Worm (Caenorhabditis elegans): Measurements from ENCODE around the gene F52H2.1.
A peak's percentile ranks its signal among the peaks of the same experiment; 100 is the strongest.

Gene F52H2.1

DNA sequence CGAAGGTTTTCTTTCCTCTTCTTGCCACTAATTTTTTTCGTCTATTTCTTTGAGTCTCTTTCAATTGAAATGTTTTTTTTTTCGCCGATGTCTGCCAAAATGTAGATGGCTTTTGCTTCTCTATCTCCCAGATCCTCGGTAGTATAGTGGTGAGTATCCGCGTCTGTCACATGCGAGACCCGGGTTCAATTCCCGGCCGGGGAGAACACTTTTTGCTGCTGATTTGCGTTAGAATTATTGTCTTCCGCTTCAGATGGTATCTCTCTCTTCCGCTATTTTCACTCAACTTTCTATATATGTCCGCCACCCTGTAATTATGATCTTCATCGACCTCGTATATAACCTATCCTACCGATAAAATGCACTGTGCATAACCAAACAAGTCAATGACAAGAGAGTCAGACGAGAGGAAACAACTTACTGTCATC is 19.5 kb upstream of the F52H2.1 start (continued):
- no peak for TF ChIP-seq hlh-26 (GFP tag; conservative IDR thresholded peaks at IDR 0.05)
- TF ChIP-seq chd-7 (tag; optimal IDR thresholded peaks at IDR 0.05): peak; percentile 85
- no peak for TF ChIP-seq ztf-6 (GFP tag; IDR thresholded peaks at IDR 0.05)
- TF ChIP-seq ztf-3 (GFP tag; optimal IDR thresholded peaks at IDR 0.05): peak; percentile 75
- TF ChIP-seq akir-1 (GFP tag; optimal IDR thresholded peaks at IDR 0.05): no peak
- TF ChIP-seq ceh-58 (GFP tag; IDR thresholded peaks at IDR 0.05): no peak
- TF ChIP-seq Y67H2A.10 (GFP tag; conservative IDR thresholded peaks at IDR 0.05): no peak
- TF ChIP-seq nfya-2 (GFP tag; IDR thresholded peaks at IDR 0.05): no peak
- TF ChIP-seq Y56A3A.18 (GFP tag; IDR thresholded peaks at IDR 0.05): 0 out of 2 replicates have a peak, but pooled peaks have one; percentile 50
- peak; percentile 77; the same call in 1 of the 2 replicates for TF ChIP-seq ztf-25 (GFP tag; IDR thresholded peaks at IDR 0.05)
- TF ChIP-seq ceh-91 (GFP tag; IDR thresholded peaks at IDR 0.05): no peak
- TF ChIP-seq rpc-1 (optimal IDR thresholded peaks at IDR 0.05): peak; percentile 93
- peak; percentile 93 for TF ChIP-seq rpc-1 (tag; optimal IDR thresholded peaks at IDR 0.05)
- peak; percentile 74; the same call in 1 of the 2 replicates for TF ChIP-seq egl-44 (GFP tag; IDR thresholded peaks at IDR 0.05)
- TF ChIP-seq attf-3 (GFP tag; conservative IDR thresholded peaks at IDR 0.05): no peak
- TF ChIP-seq aptf-3 (GFP tag; IDR thresholded peaks at IDR 0.05): peak; percentile 74; the same call in 1 of the 2 replicates
- TF ChIP-seq rcor-1 (GFP tag; IDR thresholded peaks at IDR 0.05): peak; percentile 61
- TF ChIP-seq snpc-4 (GFP tag; optimal IDR thresholded peaks at IDR 0.05): peak; percentile 44
- peak; percentile 56 to 82 (median 69) for TF ChIP-seq snpc-4 (tag; optimal IDR thresholded peaks at IDR 0.05)
- no peak for TF ChIP-seq lag-1 (GFP tag; IDR thresholded peaks at IDR 0.05)
- TF ChIP-seq hmg-1.2 (GFP tag; IDR thresholded peaks at IDR 0.05): peak; percentile 84
- peak; percentile 94 for TF ChIP-seq die-1 (tag; optimal IDR thresholded peaks at IDR 0.05)
- TF ChIP-seq mxl-1 (tag; optimal IDR thresholded peaks at IDR 0.05): peak; percentile 77
- TF ChIP-seq sea-2 (GFP tag; IDR thresholded peaks at IDR 0.05): 0 out of 2 replicates have a peak, but pooled peaks have one; percentile 57
- TF ChIP-seq nfyb-1 (GFP tag; IDR thresholded peaks at IDR 0.05): no peak
- TF ChIP-seq ztf-28 (GFP tag; IDR thresholded peaks at IDR 0.05): no peak
- peak; percentile 59 for TF ChIP-seq nhr-179 (tag; optimal IDR thresholded peaks at IDR 0.05)
- TF ChIP-seq F33H1.4 (GFP tag; IDR thresholded peaks at IDR 0.05): no peak
- TF ChIP-seq lin-54 (GFP tag; optimal IDR thresholded peaks at IDR 0.05): peak; percentile 51
- no peak for TF ChIP-seq ceh-79 (tag; optimal IDR thresholded peaks at IDR 0.05)
- TF ChIP-seq madf-6 (GFP tag; IDR thresholded peaks at IDR 0.05): peak; percentile 46
- no peak; the same call in 1 of the 2 replicates for TF ChIP-seq C06A6.2 (GFP tag; conservative IDR thresholded peaks at IDR 0.05)
- TF ChIP-seq rec-8 (tag; optimal IDR thresholded peaks at IDR 0.05): peak; percentile 80 to 85
- no peak for TF ChIP-seq gei-17 (GFP tag; optimal IDR thresholded peaks at IDR 0.05)
- no peak for TF ChIP-seq F57C9.4 (tag; optimal IDR thresholded peaks at IDR 0.05)
- peak; percentile 1 for TF ChIP-seq F49E8.2 (tag; optimal IDR thresholded peaks at IDR 0.05; ENCODE audit: insufficient read depth)
- peak; percentile 85 for TF ChIP-seq madf-3 (GFP tag; IDR thresholded peaks at IDR 0.05)
- peak; percentile 70 for TF ChIP-seq atf-7 (tag; optimal IDR thresholded peaks at IDR 0.05)
- TF ChIP-seq K11D2.4 (GFP tag; IDR thresholded peaks at IDR 0.05): peak; percentile 55
- no peak for TF ChIP-seq pha-4 (tag; optimal IDR thresholded peaks at IDR 0.05)
- peak; percentile 70 for TF ChIP-seq hlh-12 (tag; optimal IDR thresholded peaks at IDR 0.05)
- TF ChIP-seq snpc-1.1 (tag; optimal IDR thresholded peaks at IDR 0.05; ENCODE audit: insufficient read depth): peak; percentile 72
- peak; percentile 73 for TF ChIP-seq T07F8.4 (tag; optimal IDR thresholded peaks at IDR 0.05)
- TF ChIP-seq bed-2 (GFP tag; IDR thresholded peaks at IDR 0.05): 0 out of 2 replicates have a peak, but pooled peaks have one; percentile 44
- no peak for TF ChIP-seq egl-18 (GFP tag; IDR thresholded peaks at IDR 0.05)
- TF ChIP-seq F22D6.2 (tag; optimal IDR thresholded peaks at IDR 0.05): peak; percentile 41
- peak; percentile 49; the same call in 1 of the 2 replicates for TF ChIP-seq B0336.3 (GFP tag; IDR thresholded peaks at IDR 0.05)
- no peak for TF ChIP-seq Y53G8AR.9 (GFP tag; conservative IDR thresholded peaks at IDR 0.05)
- TF ChIP-seq ztf-26 (tag; optimal IDR thresholded peaks at IDR 0.05): peak; percentile 34
